Worm (Caenorhabditis elegans): Measurements from ENCODE around the gene C46C2.5.
A peak's percentile ranks its signal among the peaks of the same experiment; 100 is the strongest.

Gene C46C2.5

ce11 chrIV:9198136-9198535 is 5.7 kb upstream of the C46C2.5 start (continued):
- no peak for TF ChIP-seq dmd-4 (tag; optimal IDR thresholded peaks at IDR 0.05)
- peak; percentile 48 for TF ChIP-seq blmp-1 (tag; optimal IDR thresholded peaks at IDR 0.05; ENCODE audit: insufficient read depth)
- TF ChIP-seq elt-3 (tag; optimal IDR thresholded peaks at IDR 0.05): no peak
- no peak for TF ChIP-seq ceh-82 (tag; optimal IDR thresholded peaks at IDR 0.05)
- TF ChIP-seq unc-39 (tag; optimal IDR thresholded peaks at IDR 0.05): no peak
- TF ChIP-seq elt-1 (tag; optimal IDR thresholded peaks at IDR 0.05): no peak
- no peak for TF ChIP-seq skn-1 (tag; optimal IDR thresholded peaks at IDR 0.05)
- no peak for TF ChIP-seq mab-5 (tag; optimal IDR thresholded peaks at IDR 0.05)
- TF ChIP-seq F13H6.1 (tag; optimal IDR thresholded peaks at IDR 0.05): peak; percentile 54
- TF ChIP-seq ama-1 (optimal IDR thresholded peaks at IDR 0.05): peak; percentile 50
- no peak for TF ChIP-seq R02D3.7 (tag; optimal IDR thresholded peaks at IDR 0.05)
- TF ChIP-seq nhr-6 (tag; optimal IDR thresholded peaks at IDR 0.05): peak; percentile 55
- TF ChIP-seq fos-1 (tag; optimal IDR thresholded peaks at IDR 0.05): peak; percentile 85
- TF ChIP-seq nhr-77 (tag; optimal IDR thresholded peaks at IDR 0.05): no peak
- no peak for TF ChIP-seq nhr-12 (tag; optimal IDR thresholded peaks at IDR 0.05)
- TF ChIP-seq ztf-4 (tag; optimal IDR thresholded peaks at IDR 0.05): peak; percentile 64
- TF ChIP-seq gmeb-1 (tag; optimal IDR thresholded peaks at IDR 0.05): peak; percentile 78
- TF ChIP-seq C34F6.9 (tag; optimal IDR thresholded peaks at IDR 0.05): no peak
- TF ChIP-seq nhr-11 (tag; optimal IDR thresholded peaks at IDR 0.05): no peak
- no peak for TF ChIP-seq snpc-4 (tag; optimal IDR thresholded peaks at IDR 0.05)
- no peak for TF ChIP-seq sem-4 (tag; optimal IDR thresholded peaks at IDR 0.05)
- no peak for TF ChIP-seq mbf-1 (tag; optimal IDR thresholded peaks at IDR 0.05)

ce11 chrIV:9196755-9197154 is 4.3 kb upstream of the C46C2.5 start:
- TF ChIP-seq nhr-129 (tag; optimal IDR thresholded peaks at IDR 0.05): peak; percentile 90
- no peak for TF ChIP-seq nhr-21 (tag; optimal IDR thresholded peaks at IDR 0.05)
- TF ChIP-seq nhr-6 (tag; optimal IDR thresholded peaks at IDR 0.05): peak; percentile 19
- TF ChIP-seq skn-1 (tag; optimal IDR thresholded peaks at IDR 0.05): no peak
- TF ChIP-seq crh-2 (tag; optimal IDR thresholded peaks at IDR 0.05): peak; percentile 52
- TF ChIP-seq peb-1 (tag; optimal IDR thresholded peaks at IDR 0.05): no peak
- peak; percentile 90 for TF ChIP-seq F13H6.1 (tag; optimal IDR thresholded peaks at IDR 0.05)
- peak; percentile 56 for TF ChIP-seq snpc-4 (tag; optimal IDR thresholded peaks at IDR 0.05)
- TF ChIP-seq sma-9 (GFP tag; optimal IDR thresholded peaks at IDR 0.05): peak; percentile 92
- no peak for TF ChIP-seq sma-9 (tag; optimal IDR thresholded peaks at IDR 0.05)
- peak; percentile 15 for TF ChIP-seq Y55F3AM.14 (GFP tag; optimal IDR thresholded peaks at IDR 0.05)
- peak; percentile 72 for TF ChIP-seq fos-1 (tag; optimal IDR thresholded peaks at IDR 0.05)
- TF ChIP-seq ztf-1 (GFP tag; conservative IDR thresholded peaks at IDR 0.05): no peak
- TF ChIP-seq elt-1 (tag; optimal IDR thresholded peaks at IDR 0.05): no peak
- peak; percentile 10 for TF ChIP-seq lin-13 (GFP tag; optimal IDR thresholded peaks at IDR 0.05)
- no peak for TF ChIP-seq nhr-23 (tag; optimal IDR thresholded peaks at IDR 0.05)
- TF ChIP-seq zag-1 (tag; optimal IDR thresholded peaks at IDR 0.05): peak; percentile 82
- TF ChIP-seq ceh-82 (tag; optimal IDR thresholded peaks at IDR 0.05): peak; percentile 77
- peak; percentile 32 for TF ChIP-seq lin-11 (tag; optimal IDR thresholded peaks at IDR 0.05)
- TF ChIP-seq unc-62 (GFP tag; optimal IDR thresholded peaks at IDR 0.05): no peak
- TF ChIP-seq sem-4 (tag; optimal IDR thresholded peaks at IDR 0.05): peak; percentile 21
- peak; percentile 48 to 54 for TF ChIP-seq mdl-1 (tag; optimal IDR thresholded peaks at IDR 0.05)
- peak; percentile 82 for TF ChIP-seq unc-55 (GFP tag; optimal IDR thresholded peaks at IDR 0.05)
- peak; percentile 27 for TF ChIP-seq blmp-1 (tag; optimal IDR thresholded peaks at IDR 0.05; ENCODE audit: insufficient read depth)
- TF ChIP-seq C34F6.9 (tag; optimal IDR thresholded peaks at IDR 0.05): peak; percentile 73
- TF ChIP-seq lsy-2 (tag; optimal IDR thresholded peaks at IDR 0.05): peak in 1 of 2 experiments; percentile 43
- TF ChIP-seq egl-27 (tag; optimal IDR thresholded peaks at IDR 0.05): peak; percentile 57
- TF ChIP-seq mab-5 (tag; optimal IDR thresholded peaks at IDR 0.05): peak; percentile 19
- TF ChIP-seq alr-1 (tag; optimal IDR thresholded peaks at IDR 0.05): no peak

- peak in 1 of 2 experiments; percentile 66 for TF ChIP-seq lsy-2 (tag; optimal IDR thresholded peaks at IDR 0.05)
Measured at ce11 chrIV:9196023-9196636, 3.7 kb upstream of the C46C2.5 start.
